Fruit fly (Drosophila melanogaster) whole organism, embryonic: ENCODE measurements around the gene CG32052.

Source experiments
- Ada2b ChIP-seq: fragments of 200-800 bp; sonication (Bioruptor generic); IDR thresholded peaks from 2 replicates; pipeline ENCODE4 v1.3.6; 2022; ENCODE audit warnings: missing biosample characterization, missing genetic modification characterization
- B-H1 ChIP-seq: fragments of 200-800 bp; sonication (Bioruptor generic); IDR thresholded peaks from 3 replicates; pipeline ENCODE4 v1.3.6; 2022; ENCODE audit warnings: missing biosample characterization, missing genetic modification characterization
- BtbVII ChIP-seq: fragments of 200-800 bp; sonication (Bioruptor generic); optimal IDR thresholded peaks from 3 replicates; lab custom pipeline; 2017; ENCODE audit warnings: missing biosample characterization, mild to moderate bottlenecking, missing genetic modification characterization
- CG10321 ChIP-seq: fragments of 200-800 bp; sonication (Bioruptor generic); IDR thresholded peaks from 2 replicates; pipeline ENCODE4 v1.3.6; 2022; ENCODE audit warnings: missing biosample characterization, missing genetic modification characterization
- CG10979 ChIP-seq: fragments of 200-800 bp; sonication (Bioruptor generic); optimal IDR thresholded peaks from 2 replicates; lab custom pipeline; 2018; ENCODE audit warnings: missing biosample characterization, mild to moderate bottlenecking, missing genetic modification characterization, moderate library complexity
- CG11398 ChIP-seq: fragments of 200-800 bp; sonication (Bioruptor generic); optimal IDR thresholded peaks from 2 replicates; lab custom pipeline; 2016; ENCODE audit warnings: missing biosample characterization, missing genetic modification characterization
- CG12744 ChIP-seq: fragments of 200-800 bp; sonication (Bioruptor generic); optimal IDR thresholded peaks from 2 replicates; lab custom pipeline; 2016; ENCODE audit warnings: missing biosample characterization, missing genetic modification characterization
- CG13287 ChIP-seq: fragments of 200-800 bp; sonication (Bioruptor generic); IDR thresholded peaks from 2 replicates; pipeline ENCODE4 v1.3.6; 2022; ENCODE audit warnings: missing biosample characterization, missing genetic modification characterization; ENCODE audit not compliant: partially characterized antibody
- CG14710 ChIP-seq: fragments of 200-800 bp; sonication (Bioruptor generic); optimal IDR thresholded peaks from 3 replicates; lab custom pipeline; 2019; ENCODE audit warnings: missing biosample characterization, mild to moderate bottlenecking, missing genetic modification characterization, moderate library complexity
- CG15269 ChIP-seq: fragments of 200-800 bp; sonication (Bioruptor generic); optimal IDR thresholded peaks from 2 replicates; lab custom pipeline; 2018; ENCODE audit warnings: missing biosample characterization, mild to moderate bottlenecking, missing genetic modification characterization, moderate library complexity
- CG15479 ChIP-seq: fragments of 200-800 bp; sonication (Bioruptor generic); optimal IDR thresholded peaks from 3 replicates; lab custom pipeline; 2019; ENCODE audit warnings: missing biosample characterization, mild to moderate bottlenecking, missing genetic modification characterization, moderate library complexity
- CG15601 ChIP-seq: fragments of 200-800 bp; sonication (Bioruptor generic); optimal IDR thresholded peaks from 3 replicates; lab custom pipeline; 2019; ENCODE audit warnings: missing biosample characterization, mild to moderate bottlenecking, missing genetic modification characterization, moderate library complexity
- CG17568 ChIP-seq: fragments of 200-800 bp; sonication (Bioruptor generic); optimal IDR thresholded peaks from 2 replicates; lab custom pipeline; 2018; ENCODE audit warnings: missing biosample characterization, mild to moderate bottlenecking, missing genetic modification characterization, moderate library complexity
- CG1832 ChIP-seq: fragments of 200-800 bp; sonication (Bioruptor generic); optimal IDR thresholded peaks from 2 replicates; lab custom pipeline; 2017; ENCODE audit warnings: missing biosample characterization, mild to moderate bottlenecking, missing genetic modification characterization, inconsistent platforms
- CG30403 ChIP-seq: fragments of 200-800 bp; sonication (Bioruptor generic); optimal IDR thresholded peaks from 3 replicates; lab custom pipeline; 2016; ENCODE audit warnings: missing biosample characterization, missing genetic modification characterization
- CG30431 ChIP-seq: fragments of 200-800 bp; sonication (Bioruptor generic); optimal IDR thresholded peaks from 2 replicates; lab custom pipeline; 2017; ENCODE audit warnings: missing biosample characterization, missing genetic modification characterization
- CG3065 ChIP-seq: fragments of 200-800 bp; sonication (Bioruptor generic); optimal IDR thresholded peaks from 2 replicates; lab custom pipeline; 2016; ENCODE audit warnings: missing biosample characterization, missing genetic modification characterization
- CG31441 ChIP-seq: fragments of 200-800 bp; sonication (Bioruptor generic); IDR thresholded peaks from 2 replicates; pipeline ENCODE4 v1.3.6; 2022; ENCODE audit warnings: missing biosample characterization, missing genetic modification characterization
- CG32767 ChIP-seq: fragments of 200-800 bp; sonication (Bioruptor generic); IDR thresholded peaks from 2 replicates; pipeline ENCODE4 v1.3.6; 2022; ENCODE audit warnings: missing biosample characterization, missing genetic modification characterization
- CG34224 ChIP-seq: fragments of 200-800 bp; sonication (Bioruptor generic); IDR thresholded peaks from 3 replicates; pipeline ENCODE4 v1.3.6; 2022; ENCODE audit warnings: missing biosample characterization, missing genetic modification characterization; ENCODE audit not compliant: partially characterized antibody
- CG34376 ChIP-seq: fragments of 200-800 bp; sonication (Bioruptor generic); optimal IDR thresholded peaks from 2 replicates; lab custom pipeline; 2018; ENCODE audit warnings: missing biosample characterization, mild to moderate bottlenecking, missing genetic modification characterization
- CG3838 ChIP-seq: fragments of 200-800 bp; sonication (Bioruptor generic); optimal IDR thresholded peaks from 3 replicates; lab custom pipeline; 2016; ENCODE audit warnings: missing biosample characterization, missing genetic modification characterization
- CG4360 ChIP-seq: fragments of 200-800 bp; sonication (Bioruptor generic); IDR thresholded peaks from 2 replicates; pipeline ENCODE4 v1.3.6; 2022; ENCODE audit warnings: missing biosample characterization, missing genetic modification characterization
- CG5245 ChIP-seq: fragments of 200-800 bp; sonication (Bioruptor generic); optimal IDR thresholded peaks from 3 replicates; lab custom pipeline; 2016; ENCODE audit warnings: missing biosample characterization, missing genetic modification characterization
- CG6689 ChIP-seq: fragments of 200-800 bp; sonication (Bioruptor generic); IDR thresholded peaks from 2 replicates; pipeline ENCODE4 v1.3.6; 2022; ENCODE audit warnings: missing biosample characterization, missing genetic modification characterization
- CG8281 ChIP-seq: fragments of 200-800 bp; sonication (Bioruptor generic); optimal IDR thresholded peaks from 2 replicates; lab custom pipeline; 2018; ENCODE audit warnings: missing biosample characterization, mild to moderate bottlenecking, missing genetic modification characterization, moderate library complexity
- Dip3 ChIP-seq: fragments of 200-800 bp; sonication (Bioruptor generic); optimal IDR thresholded peaks from 3 replicates; lab custom pipeline; 2016; ENCODE audit warnings: missing biosample characterization, missing genetic modification characterization
- Doc2 ChIP-seq: fragments of 200-800 bp; sonication (Bioruptor generic); IDR thresholded peaks from 2 replicates; pipeline ENCODE4 v1.3.6; 2022; ENCODE audit warnings: missing biosample characterization, missing genetic modification characterization
- E2f2 ChIP-seq: fragments of 200-800 bp; sonication (Bioruptor generic); IDR thresholded peaks from 2 replicates; pipeline ENCODE4 v1.3.6; 2022; ENCODE audit warnings: missing biosample characterization, missing genetic modification characterization
- ERR ChIP-seq: fragments of 200-800 bp; sonication (Bioruptor generic); optimal IDR thresholded peaks from 2 replicates; lab custom pipeline; 2016; ENCODE audit warnings: missing biosample characterization, missing genetic modification characterization
- Gug ChIP-seq: fragments of 200-800 bp; sonication (Bioruptor generic); IDR thresholded peaks from 4 replicates; pipeline ENCODE4 v1.3.6; 2022; ENCODE audit warnings: missing biosample characterization, missing genetic modification characterization
- HLH4C ChIP-seq: fragments of 200-800 bp; sonication (Bioruptor generic); IDR thresholded peaks from 3 replicates; pipeline ENCODE4 v1.3.6; 2022; ENCODE audit warnings: missing biosample characterization, missing genetic modification characterization; ENCODE audit not compliant: partially characterized antibody
- HmgD ChIP-seq: fragments of 200-800 bp; sonication (Bioruptor generic); optimal IDR thresholded peaks from 3 replicates; lab custom pipeline; 2016; ENCODE audit warnings: missing biosample characterization, missing genetic modification characterization
- Hmx ChIP-seq: fragments of 200-800 bp; sonication (Bioruptor generic); optimal IDR thresholded peaks from 2 replicates; lab custom pipeline; 2016; ENCODE audit warnings: missing biosample characterization, missing genetic modification characterization
- Hr78 ChIP-seq, 2 experiments: fragments of 200-800 bp in 1 of 2; fragments of >200 bp in 1 of 2; sonication (Bioruptor generic) in 1 of 2; optimal IDR thresholded peaks; 2 replicates each; lab custom pipeline; 2017 to 2019; ENCODE audit warnings: missing biosample characterization in 2 of 2, missing genetic modification characterization in 2 of 2, mild to moderate bottlenecking in 1 of 2, moderate library complexity in 1 of 2
- Lpt ChIP-seq: fragments of >200 bp; optimal IDR thresholded peaks from 2 replicates; lab custom pipeline; 2018; ENCODE audit warnings: missing biosample characterization, missing genetic modification characterization
- Oaz ChIP-seq: fragments of 200-800 bp; sonication (Bioruptor generic); IDR thresholded peaks from 2 replicates; pipeline ENCODE4 v1.3.6; 2022; ENCODE audit warnings: missing biosample characterization, missing genetic modification characterization
- abd-A ChIP-seq: fragments of 200-800 bp; sonication (Bioruptor generic); optimal IDR thresholded peaks from 3 replicates; lab custom pipeline; 2019; ENCODE audit warnings: missing biosample characterization, mild to moderate bottlenecking, missing genetic modification characterization, moderate library complexity
- al ChIP-seq: fragments of 200-800 bp; sonication (Bioruptor generic); IDR thresholded peaks from 2 replicates; pipeline ENCODE4 v1.3.6; 2022; ENCODE audit warnings: missing biosample characterization, missing genetic modification characterization
- amos ChIP-seq: fragments of 200-800 bp; sonication (Bioruptor generic); IDR thresholded peaks from 2 replicates; pipeline ENCODE4 v1.3.6; 2022; ENCODE audit warnings: missing biosample characterization, missing genetic modification characterization; ENCODE audit not compliant: partially characterized antibody
- caup ChIP-seq: fragments of 200-800 bp; sonication (Bioruptor generic); optimal IDR thresholded peaks from 3 replicates; lab custom pipeline; 2017; ENCODE audit warnings: missing biosample characterization, mild to moderate bottlenecking, missing genetic modification characterization, moderate library complexity; ENCODE audit not compliant: severe bottlenecking
- dati ChIP-seq: fragments of 200-800 bp; sonication (Bioruptor generic); IDR thresholded peaks from 2 replicates; pipeline ENCODE4 v1.3.6; 2022; ENCODE audit warnings: missing biosample characterization, missing genetic modification characterization
- hb ChIP-seq: fragments of 200-800 bp; sonication (Bioruptor generic); IDR thresholded peaks from 3 replicates; pipeline ENCODE4 v1.3.6; 2022; ENCODE audit warnings: missing biosample characterization, missing genetic modification characterization; ENCODE audit not compliant: partially characterized antibody
- ind ChIP-seq: fragments of 200-800 bp; sonication (Bioruptor generic); optimal IDR thresholded peaks from 3 replicates; lab custom pipeline; 2016; ENCODE audit warnings: missing biosample characterization, missing genetic modification characterization
- jumu ChIP-seq: fragments of 200-800 bp; sonication (Bioruptor generic); optimal IDR thresholded peaks from 3 replicates; lab custom pipeline; 2016; ENCODE audit warnings: missing biosample characterization, missing genetic modification characterization
- nau ChIP-seq: fragments of 200-800 bp; sonication (Bioruptor generic); optimal IDR thresholded peaks from 3 replicates; lab custom pipeline; 2017; ENCODE audit warnings: missing biosample characterization, mild to moderate bottlenecking, missing genetic modification characterization, missing genetic modification reagents
- p53 ChIP-seq: fragments of 200-800 bp; sonication (Bioruptor generic); optimal IDR thresholded peaks from 2 replicates; lab custom pipeline; 2016; ENCODE audit warnings: missing biosample characterization, missing genetic modification characterization
- ro ChIP-seq: fragments of 200-800 bp; sonication (Bioruptor generic); IDR thresholded peaks from 2 replicates; pipeline ENCODE4 v1.3.6; 2022; ENCODE audit warnings: missing biosample characterization, missing genetic modification characterization
- sisA ChIP-seq: fragments of 200-800 bp; sonication (Bioruptor generic); IDR thresholded peaks from 2 replicates; pipeline ENCODE4 v1.3.6; 2022; ENCODE audit warnings: missing biosample characterization, missing genetic modification characterization
- sqz ChIP-seq: fragments of 200-800 bp; sonication (Bioruptor generic); optimal IDR thresholded peaks from 3 replicates; lab custom pipeline; 2018; ENCODE audit warnings: missing biosample characterization, mild to moderate bottlenecking, missing genetic modification characterization
- ssp ChIP-seq: fragments of 200-800 bp; sonication (Bioruptor generic); IDR thresholded peaks from 2 replicates; pipeline ENCODE4 v1.3.6; 2022; ENCODE audit warnings: missing biosample characterization, missing genetic modification characterization

Gene CG32052

dm6 chr3L:9847420-9847977 is 60.7 kb downstream of the CG32052 start (continued):
- TF ChIP-seq caup (GFP tag; lab: Kevin White, UChicago) (peak; percentile 64), jumu (GFP tag; lab: Kevin White, UChicago) (no peak), CG13287 (GFP tag; lab: Robert Waterston, UW) (no peak), ERR (peak; percentile 33), p53 (GFP tag; lab: Kevin White, UChicago) (no peak), CG5245 (GFP tag; lab: Kevin White, UChicago) (no peak), Doc2 (GFP tag; lab: Robert Waterston, UW) (no peak), Oaz (GFP tag; lab: Robert Waterston, UW) (no peak), CG4360 (GFP tag; lab: Robert Waterston, UW) (no peak), CG10979 (tag; lab: Kevin White, UChicago) (no peak), BtbVII (GFP tag; lab: Kevin White, UChicago) (peak; percentile 42), CG6689 (GFP tag; lab: Robert Waterston, UW) (0 out of 2 replicates have a peak, but pooled peaks have one; percentile 22), E2f2 (GFP tag; lab: Robert Waterston, UW) (no peak), CG31441 (GFP tag; lab: Robert Waterston, UW) (no peak), CG3838 (GFP tag; lab: Kevin White, UChicago) (no peak), CG3065 (no peak), CG15601 (no peak), abd-A (tag; lab: Kevin White, UChicago) (peak; percentile 75), al (GFP tag; lab: Robert Waterston, UW) (peak; percentile 56; the same call in 1 of the 2 replicates), sisA (GFP tag; lab: Robert Waterston, UW) (peak; percentile 35; the same call in 1 of the 2 replicates), CG15269 (peak; percentile 74), ro (GFP tag; lab: Robert Waterston, UW) (no peak), ssp (no peak), hb (GFP tag; lab: Robert Waterston, UW) (no peak), CG12744 (GFP tag; lab: Kevin White, UChicago) (no peak), HmgD (GFP tag; lab: Kevin White, UChicago) (no peak), nau (peak; percentile 26), Hmx (GFP tag; lab: Kevin White, UChicago) (no peak), CG34224 (GFP tag; lab: Robert Waterston, UW) (no peak), CG10321 (no peak), CG30431 (GFP tag; lab: Kevin White, UChicago) (no peak), sqz (GFP tag; lab: Kevin White, UChicago) (peak; percentile 47), Dip3 (GFP tag; lab: Kevin White, UChicago) (peak; percentile 46), CG30403 (peak; percentile 46), ind (GFP tag; lab: Kevin White, UChicago) (peak; percentile 58), CG15479 (GFP tag; lab: Kevin White, UChicago) (no peak), B-H1 (GFP tag; lab: Robert Waterston, UW) (no peak; the same call in 2 of the 3 replicates), Ada2b (peak; percentile 53), Gug (peak; percentile 33; the same call in 2 of the 4 replicates), Lpt (no peak), CG32767 (GFP tag; lab: Robert Waterston, UW) (no peak), CG8281 (tag; lab: Kevin White, UChicago) (no peak), Hr78 (GFP tag; optimal IDR thresholded peaks at IDR 0.05; lab: Kevin White, UChicago) (no peak), CG14710 (tag; lab: Kevin White, UChicago) (no peak), amos (GFP tag; lab: Robert Waterston, UW) (no peak), dati (GFP tag; lab: Robert Waterston, UW) (no peak), CG17568 (GFP tag; lab: Kevin White, UChicago) (no peak), CG34376 (GFP tag; lab: Kevin White, UChicago) (no peak), HLH4C (GFP tag; lab: Robert Waterston, UW) (no peak), CG11398 (GFP tag; lab: Kevin White, UChicago) (no peak), CG1832 (GFP tag; lab: Kevin White, UChicago) (no peak)
